Worm (Caenorhabditis elegans): ENCODE measurements around the gene gss-1.

The gss-1 gene

DNA sequence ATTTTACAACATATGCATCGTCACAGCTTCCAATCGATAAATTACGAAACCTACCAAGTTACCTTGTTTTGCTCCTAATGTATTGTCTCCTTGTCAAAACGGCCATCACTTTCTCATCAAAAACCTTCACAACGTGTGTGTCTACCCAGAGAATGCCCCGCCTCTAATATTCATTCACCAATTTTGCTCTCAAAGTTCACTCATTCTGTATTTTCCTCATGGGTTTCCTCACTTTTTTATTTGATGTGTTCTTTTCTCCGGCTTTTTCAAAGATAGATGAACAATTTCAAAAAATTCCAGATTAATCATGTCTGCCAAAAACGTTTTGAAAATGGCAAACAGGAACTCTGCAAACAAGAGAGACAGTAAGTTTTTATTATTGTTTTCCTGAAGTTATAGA, 31.0 kb downstream of the gss-1 start, which contains the start of gene C06C3.7:
TSS of gene C06C3.7 (plus strand) at position 301 of the 400 bp plus-strand sequence.
- no peak for TF ChIP-seq F13C5.2 (tag; optimal IDR thresholded peaks at IDR 0.05)
- TF ChIP-seq tra-4 (tag; optimal IDR thresholded peaks at IDR 0.05) = no peak
- no peak for TF ChIP-seq ets-7 (tag; optimal IDR thresholded peaks at IDR 0.05)
- TF ChIP-seq scrt-1 (GFP tag; IDR thresholded peaks at IDR 0.05) = no peak
- no peak for TF ChIP-seq hnd-1 (tag; optimal IDR thresholded peaks at IDR 0.05)
- TF ChIP-seq ceh-13 (GFP tag; optimal IDR thresholded peaks at IDR 0.05) = no peak
- TF ChIP-seq flt-1 (GFP tag; IDR thresholded peaks at IDR 0.05) = no peak
- no peak for TF ChIP-seq pes-1 (GFP tag; IDR thresholded peaks at IDR 0.05)
- TF ChIP-seq B0310.2 (tag; optimal IDR thresholded peaks at IDR 0.05) = no peak
- TF ChIP-seq hmg-4 (GFP tag; optimal IDR thresholded peaks at IDR 0.05) = no peak
- TF ChIP-seq tbx-11 (GFP tag; IDR thresholded peaks at IDR 0.05) = no peak
- no peak for TF ChIP-seq ama-1 (optimal IDR thresholded peaks at IDR 0.05)
- TF ChIP-seq aly-1 (tag; optimal IDR thresholded peaks at IDR 0.05) = no peak
- TF ChIP-seq sea-1 (GFP tag; conservative IDR thresholded peaks at IDR 0.05) = no peak
- no peak for TF ChIP-seq ceh-36 (tag; optimal IDR thresholded peaks at IDR 0.05)

DNA sequence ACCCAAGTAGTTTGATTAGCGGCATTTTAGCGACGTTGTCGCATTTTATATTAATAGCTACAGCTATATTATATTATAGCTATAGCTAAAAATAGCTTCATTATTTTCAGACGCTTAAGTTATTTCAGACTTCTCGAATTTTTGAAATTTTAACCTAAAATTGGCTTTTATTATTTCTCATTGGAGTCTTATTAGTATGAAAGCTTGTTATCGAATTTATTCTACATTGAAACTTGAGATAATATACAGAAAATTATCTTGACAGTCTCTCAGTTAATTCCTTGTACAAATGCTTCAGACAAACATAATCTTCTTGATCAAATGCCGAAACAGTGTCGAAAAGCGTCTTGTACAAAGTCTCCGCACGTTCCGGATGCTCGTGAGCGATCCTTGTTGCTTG, 36.4 kb downstream of the gss-1 start, which contains the start of gene srh-48:
TSS of gene srh-48 (plus strand) at position 301 of the 400 bp plus-strand sequence.
- no peak for TF ChIP-seq tra-4 (tag; optimal IDR thresholded peaks at IDR 0.05)
- TF ChIP-seq ceh-13 (GFP tag; optimal IDR thresholded peaks at IDR 0.05) = no peak
- TF ChIP-seq B0310.2 (tag; optimal IDR thresholded peaks at IDR 0.05) = no peak
- TF ChIP-seq ceh-36 (tag; optimal IDR thresholded peaks at IDR 0.05) = no peak

DNA sequence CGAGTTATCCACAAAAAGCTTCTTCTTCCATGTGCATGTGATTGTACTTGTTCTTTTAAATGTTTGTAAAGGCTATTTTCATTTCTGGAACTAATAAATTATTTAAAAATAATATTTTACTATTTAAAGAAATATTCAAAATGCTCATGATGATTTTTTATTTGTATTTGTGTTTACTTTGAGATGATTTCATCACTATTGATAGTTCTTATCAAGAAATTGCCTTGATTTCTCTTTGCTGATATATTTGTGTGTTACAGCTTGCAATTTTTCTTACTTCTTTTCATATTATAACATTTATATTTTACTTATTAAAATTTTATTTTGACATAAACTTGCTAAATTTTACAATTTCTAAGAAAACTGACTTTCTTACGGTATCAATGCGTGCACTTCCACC, 38.1 kb downstream of the gss-1 start:
- TF ChIP-seq F13C5.2 (tag; optimal IDR thresholded peaks at IDR 0.05) (no peak), flt-1 (GFP tag; IDR thresholded peaks at IDR 0.05) (no peak), ceh-13 (GFP tag; optimal IDR thresholded peaks at IDR 0.05) (no peak), aly-1 (tag; optimal IDR thresholded peaks at IDR 0.05) (no peak), hmbx-1 (tag; optimal IDR thresholded peaks at IDR 0.05) (no peak), ceh-36 (tag; optimal IDR thresholded peaks at IDR 0.05) (no peak), tbx-37 (GFP tag; conservative IDR thresholded peaks at IDR 0.05) (no peak), hmg-4 (GFP tag; optimal IDR thresholded peaks at IDR 0.05) (no peak), tbx-11 (GFP tag; IDR thresholded peaks at IDR 0.05) (no peak), ama-1 (optimal IDR thresholded peaks at IDR 0.05) (no peak), pes-1 (GFP tag; IDR thresholded peaks at IDR 0.05) (no peak), hnd-1 (tag; optimal IDR thresholded peaks at IDR 0.05) (no peak), scrt-1 (GFP tag; IDR thresholded peaks at IDR 0.05) (no peak), ets-7 (tag; optimal IDR thresholded peaks at IDR 0.05) (no peak), tra-4 (tag; optimal IDR thresholded peaks at IDR 0.05) (no peak), B0310.2 (tag; optimal IDR thresholded peaks at IDR 0.05) (no peak), sea-1 (GFP tag; conservative IDR thresholded peaks at IDR 0.05) (no peak)

DNA sequence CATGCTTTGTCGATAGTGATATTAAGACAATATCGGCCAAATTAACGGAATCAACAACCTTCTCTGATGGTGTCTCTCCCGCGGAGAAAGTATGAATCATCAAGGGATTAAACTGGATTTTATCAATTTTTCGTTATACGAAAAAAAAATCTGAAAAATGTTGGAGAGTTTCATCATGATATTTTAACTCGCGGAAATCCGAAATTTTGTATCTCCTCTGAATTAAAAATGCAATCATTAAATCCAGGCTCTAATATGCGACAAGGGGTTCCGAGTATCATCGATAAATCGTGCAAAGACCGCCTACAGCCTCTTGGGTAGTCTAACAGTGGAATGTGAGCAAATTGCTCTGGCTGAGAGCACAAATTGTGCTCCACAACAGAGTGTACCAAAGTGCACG, 39.1 kb downstream of the gss-1 start, which contains the start of gene C06C3.10:
TSS of gene C06C3.10 (minus strand) at position 101 of the 400 bp plus-strand sequence.
- TF ChIP-seq tra-4 (tag; optimal IDR thresholded peaks at IDR 0.05) = no peak
- TF ChIP-seq ets-7 (tag; optimal IDR thresholded peaks at IDR 0.05) = no peak
- no peak for TF ChIP-seq ceh-36 (tag; optimal IDR thresholded peaks at IDR 0.05)
- TF ChIP-seq aly-1 (tag; optimal IDR thresholded peaks at IDR 0.05) = no peak

DNA sequence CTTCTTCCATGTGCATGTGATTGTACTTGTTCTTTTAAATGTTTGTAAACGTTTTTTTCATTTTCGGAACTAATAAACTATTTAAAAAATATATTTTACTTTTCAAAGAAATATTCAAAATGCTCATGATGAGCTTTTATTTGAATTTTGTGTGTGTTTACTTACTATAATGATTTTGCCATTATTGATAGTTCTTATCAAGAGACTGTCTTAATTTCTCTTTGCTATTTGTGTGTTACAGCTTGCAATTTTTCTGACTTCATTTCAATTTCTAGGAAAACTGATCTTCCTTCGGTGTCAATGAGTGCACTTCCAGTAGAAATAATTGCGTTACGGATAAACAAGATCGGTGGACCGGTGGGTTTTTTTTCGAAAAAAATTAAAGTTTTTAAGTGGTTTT, 41.4 kb downstream of the gss-1 start, which contains the start of gene C06C3.12:
TSS of gene C06C3.12 (plus strand) at position 301 of the 400 bp plus-strand sequence.
- no peak for TF ChIP-seq hmg-4 (GFP tag; optimal IDR thresholded peaks at IDR 0.05)
- no peak for TF ChIP-seq F13C5.2 (tag; optimal IDR thresholded peaks at IDR 0.05)
- no peak for TF ChIP-seq ceh-36 (tag; optimal IDR thresholded peaks at IDR 0.05)
- no peak for TF ChIP-seq hnd-1 (tag; optimal IDR thresholded peaks at IDR 0.05)
- TF ChIP-seq tbx-37 (GFP tag; conservative IDR thresholded peaks at IDR 0.05) = no peak
- no peak for TF ChIP-seq aly-1 (tag; optimal IDR thresholded peaks at IDR 0.05)
- no peak for TF ChIP-seq B0310.2 (tag; optimal IDR thresholded peaks at IDR 0.05)
- TF ChIP-seq ceh-13 (GFP tag; optimal IDR thresholded peaks at IDR 0.05) = no peak
- TF ChIP-seq flt-1 (GFP tag; IDR thresholded peaks at IDR 0.05) = no peak
- TF ChIP-seq tbx-11 (GFP tag; IDR thresholded peaks at IDR 0.05) = no peak
- TF ChIP-seq sea-1 (GFP tag; conservative IDR thresholded peaks at IDR 0.05) = no peak
- TF ChIP-seq pes-1 (GFP tag; IDR thresholded peaks at IDR 0.05) = no peak
- TF ChIP-seq tra-4 (tag; optimal IDR thresholded peaks at IDR 0.05) = no peak
- TF ChIP-seq scrt-1 (GFP tag; IDR thresholded peaks at IDR 0.05) = no peak
- TF ChIP-seq ets-7 (tag; optimal IDR thresholded peaks at IDR 0.05) = no peak
- no peak for TF ChIP-seq hmbx-1 (tag; optimal IDR thresholded peaks at IDR 0.05)
- TF ChIP-seq ama-1 (optimal IDR thresholded peaks at IDR 0.05) = no peak

DNA sequence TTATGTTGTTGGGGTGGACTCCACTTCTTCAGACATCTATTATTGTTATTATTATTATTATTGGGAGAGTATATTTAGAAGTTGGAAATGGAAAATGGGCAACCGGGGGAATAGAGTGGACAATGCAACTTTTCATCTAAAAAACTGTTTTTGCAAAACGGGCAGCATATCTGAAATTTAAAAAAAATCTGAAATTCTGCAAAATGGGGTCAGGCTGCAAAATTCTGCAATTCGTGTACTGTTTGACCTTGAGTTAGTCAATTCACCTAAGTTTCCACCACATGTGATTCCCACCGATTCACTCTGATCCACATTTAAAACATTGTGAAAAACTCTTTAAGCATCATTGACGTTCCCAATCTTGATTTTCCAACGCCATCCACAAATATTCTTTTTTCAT, 43.2 kb downstream of the gss-1 start, which contains the start of gene C06C3.4:
TSS of gene C06C3.4 (plus strand) at position 301 of the 400 bp plus-strand sequence.
- TF ChIP-seq ceh-36 (tag; optimal IDR thresholded peaks at IDR 0.05) (no peak), flt-1 (GFP tag; IDR thresholded peaks at IDR 0.05) (no peak), ama-1 (optimal IDR thresholded peaks at IDR 0.05) (no peak)

DNA sequence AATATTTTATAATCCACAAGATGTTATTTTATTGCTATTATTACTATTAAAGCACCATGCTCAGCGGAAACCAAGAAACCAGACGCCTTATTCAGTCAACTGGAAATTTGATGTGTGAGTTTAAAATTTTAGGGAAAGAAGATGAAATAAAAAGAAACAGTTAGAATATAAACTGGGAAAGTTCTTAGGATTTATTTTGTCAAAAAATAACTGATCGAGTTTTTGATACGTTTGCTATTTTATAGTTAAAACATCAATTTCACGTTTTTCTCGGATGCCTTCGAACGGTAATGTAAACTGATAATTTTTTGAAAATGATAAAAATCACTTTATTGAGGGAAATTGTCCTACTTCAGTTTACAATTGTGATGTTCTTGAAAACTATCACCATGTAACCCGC, 43.8 kb downstream of the gss-1 start, which contains the start of gene C06C3.3:
TSS of gene C06C3.3 (minus strand) at position 101 of the 400 bp plus-strand sequence.
- TF ChIP-seq F13C5.2 (tag; optimal IDR thresholded peaks at IDR 0.05) = no peak
- no peak for TF ChIP-seq scrt-1 (GFP tag; IDR thresholded peaks at IDR 0.05)
- no peak for TF ChIP-seq flt-1 (GFP tag; IDR thresholded peaks at IDR 0.05)
- TF ChIP-seq pes-1 (GFP tag; IDR thresholded peaks at IDR 0.05) = no peak
- no peak for TF ChIP-seq B0310.2 (tag; optimal IDR thresholded peaks at IDR 0.05)
- TF ChIP-seq hmbx-1 (tag; optimal IDR thresholded peaks at IDR 0.05) = no peak
- no peak for TF ChIP-seq hmg-4 (GFP tag; optimal IDR thresholded peaks at IDR 0.05)

DNA sequence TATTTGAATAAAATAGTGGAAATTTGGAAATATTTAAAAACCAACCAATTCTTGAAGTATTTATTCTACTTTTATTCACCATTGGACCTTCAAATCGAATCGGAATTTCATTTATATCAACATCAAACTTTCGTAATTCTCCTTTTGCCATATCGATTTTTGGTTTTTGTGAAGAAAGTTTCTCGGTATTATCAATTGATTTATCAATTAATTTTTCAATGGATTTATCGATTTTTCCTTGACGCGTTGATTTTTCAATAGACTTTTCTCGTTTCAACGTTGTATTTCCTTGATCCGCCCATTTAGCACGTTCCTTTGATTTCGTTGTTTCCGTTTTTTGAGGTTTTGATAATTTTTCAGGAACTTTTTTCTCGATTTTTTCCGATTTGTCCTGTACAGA, 46.8 kb downstream of the gss-1 start:
- TF ChIP-seq ama-1 (optimal IDR thresholded peaks at IDR 0.05) (no peak), ceh-13 (GFP tag; optimal IDR thresholded peaks at IDR 0.05) (no peak), hmg-4 (GFP tag; optimal IDR thresholded peaks at IDR 0.05) (no peak), aly-1 (tag; optimal IDR thresholded peaks at IDR 0.05) (no peak), ets-7 (tag; optimal IDR thresholded peaks at IDR 0.05) (no peak), tbx-11 (GFP tag; IDR thresholded peaks at IDR 0.05) (no peak), hmbx-1 (tag; optimal IDR thresholded peaks at IDR 0.05) (no peak), tbx-37 (GFP tag; conservative IDR thresholded peaks at IDR 0.05) (no peak), hnd-1 (tag; optimal IDR thresholded peaks at IDR 0.05) (no peak), flt-1 (GFP tag; IDR thresholded peaks at IDR 0.05) (no peak), ceh-36 (tag; optimal IDR thresholded peaks at IDR 0.05) (no peak)

Measured in whole organism, early embryonic.